Worm (Caenorhabditis elegans) whole organism, L3 larva: ENCODE measurements around the gene srtx-1.

Source experiments
- ceh-16 ChIP-seq: sonication (generic microtip); optimal IDR thresholded peaks from 2 replicates; lab custom pipeline; 2017; ENCODE audit warnings: missing biosample characterization, missing genetic modification characterization
- egl-27 ChIP-seq: sonication (generic microtip); optimal IDR thresholded peaks from 4 replicates; lab custom pipeline; 2017; ENCODE audit warnings: missing biosample characterization, missing genetic modification reagents, missing genetic modification characterization
- elt-2 ChIP-seq: sonication (generic microtip); optimal IDR thresholded peaks from 2 replicates; lab custom pipeline; 2016; ENCODE audit warnings: missing genetic modification reagents, mild to moderate bottlenecking, missing genetic modification characterization, missing compliant biosample characterization
- fkh-10 ChIP-seq: sonication (generic microtip); optimal IDR thresholded peaks from 2 replicates; lab custom pipeline; 2017; ENCODE audit warnings: missing biosample characterization, missing genetic modification reagents, missing genetic modification characterization
- lsy-12 ChIP-seq: sonication (generic microtip); optimal IDR thresholded peaks from 2 replicates; lab custom pipeline; 2016; ENCODE audit warnings: mild to moderate bottlenecking, missing genetic modification characterization, missing compliant biosample characterization
- nhr-11 ChIP-seq: fragments of 150-350 bp; optimal IDR thresholded peaks from 2 replicates; lab custom pipeline; 2014; ENCODE audit warnings: missing biosample characterization, missing genetic modification characterization
- snpc-4 ChIP-seq: fragments of 150-350 bp; optimal IDR thresholded peaks from 2 replicates; lab custom pipeline; 2014; ENCODE audit warnings: missing biosample characterization, missing genetic modification characterization
- tbx-2 ChIP-seq: sonication (generic microtip); optimal IDR thresholded peaks from 2 replicates; lab custom pipeline; 2016; ENCODE audit warnings: mild to moderate bottlenecking, missing genetic modification characterization, missing compliant biosample characterization

DNA sequence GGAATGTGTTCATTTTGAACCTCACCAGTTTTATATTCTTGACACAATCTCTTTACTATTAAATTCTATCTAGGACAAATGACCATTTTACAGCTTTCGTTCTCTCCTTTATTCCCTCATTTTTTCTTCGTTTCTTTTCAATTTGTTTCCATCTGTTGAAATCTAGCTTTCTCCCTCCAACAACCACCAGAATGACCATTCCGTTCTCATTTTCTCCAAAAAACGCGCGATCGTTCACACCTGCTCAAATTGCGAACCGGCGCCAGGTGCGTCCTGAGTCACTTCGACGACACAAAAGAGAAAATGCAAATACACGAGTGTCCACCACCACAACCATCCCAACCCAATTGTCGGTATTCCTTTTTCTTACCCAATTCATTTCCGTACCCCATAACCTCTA, 35.2 kb downstream of the srtx-1 start, which contains the start of gene F13B6.1:
- no peak for TF ChIP-seq nhr-11 (tag; lab: Kevin White, UChicago)
- TF ChIP-seq snpc-4 (tag; lab: Kevin White, UChicago), result no peak
- no peak for TF ChIP-seq elt-2 (tag; lab: Kevin White, UChicago)
- TF ChIP-seq egl-27 (tag; lab: Kevin White, UChicago), result no peak
- no peak for TF ChIP-seq fkh-10 (GFP tag; lab: Kevin White, UChicago)
- no peak for TF ChIP-seq tbx-2 (tag; lab: Kevin White, UChicago)
- no peak for TF ChIP-seq lsy-12
- no peak for TF ChIP-seq ceh-16 (tag; lab: Kevin White, UChicago)
